Worm (Caenorhabditis elegans) whole organism, L1 larva: Measurements from ENCODE around the gene heri-1.

Experiments used
- C16A3.4 ChIP-seq: fragments of 150-350 bp; optimal IDR thresholded peaks from 2 replicates; lab custom pipeline; 2014; ENCODE audit warnings: missing biosample characterization, missing genetic modification characterization
- C34B4.2 ChIP-seq: sonication (generic microtip); optimal IDR thresholded peaks from 2 replicates; lab custom pipeline; 2017; ENCODE audit warnings: mild to moderate bottlenecking, missing genetic modification characterization, missing compliant biosample characterization
- F16B12.6 ChIP-seq: fragments of 150-350 bp; optimal IDR thresholded peaks from 2 replicates; lab custom pipeline; 2014; ENCODE audit warnings: missing biosample characterization, missing genetic modification characterization
- aha-1 ChIP-seq: fragments of 150-350 bp; optimal IDR thresholded peaks from 2 replicates; lab custom pipeline; 2014; ENCODE audit warnings: missing biosample characterization, missing genetic modification characterization
- aly-2 ChIP-seq: fragments of 150-350 bp; optimal IDR thresholded peaks from 2 replicates; lab custom pipeline; 2014; ENCODE audit warnings: missing biosample characterization, missing genetic modification characterization
- ama-1 ChIP-seq: fragments of 150-350 bp; optimal IDR thresholded peaks from 2 replicates; lab custom pipeline; 2014
- ceh-8 ChIP-seq: fragments of 200-800 bp; sonication (Bioruptor generic); optimal IDR thresholded peaks from 2 replicates; lab custom pipeline; 2018; ENCODE audit warnings: mild to moderate bottlenecking, missing genetic modification characterization, moderate library complexity, missing compliant biosample characterization
- ceh-82 ChIP-seq, 3 experiments: fragments of 150-350 bp in 1 of 3; sonication (generic microtip) in 2 of 3; optimal IDR thresholded peaks; 2 replicates each; lab custom pipeline; 2014 to 2017; ENCODE audit warnings: missing biosample characterization in 3 of 3, missing genetic modification characterization in 3 of 3
- ceh-88 ChIP-seq: fragments of 200-800 bp; sonication (Bioruptor generic); IDR thresholded peaks from 2 replicates; pipeline ENCODE4 v1.3.6; 2022; ENCODE audit warnings: missing genetic modification characterization, missing compliant biosample characterization
- ceh-90 ChIP-seq: sonication (generic microtip); optimal IDR thresholded peaks from 2 replicates; lab custom pipeline; 2016; ENCODE audit warnings: missing genetic modification characterization, missing compliant biosample characterization
- ces-1 ChIP-seq: fragments of 150-350 bp; optimal IDR thresholded peaks from 2 replicates; lab custom pipeline; 2014; ENCODE audit warnings: missing biosample characterization, missing genetic modification reagents, missing genetic modification characterization
- dpl-1 ChIP-seq, 3 experiments: fragments of 150-350 bp in 2 of 3; sonication (generic microtip) in 1 of 3; optimal IDR thresholded peaks; 2 replicates each; lab custom pipeline; 2014 to 2017; ENCODE audit warnings: missing biosample characterization in 3 of 3, missing genetic modification characterization in 3 of 3, missing genetic modification reagents in 3 of 3
- efl-1 ChIP-seq, 4 experiments: fragments of 150-350 bp; optimal IDR thresholded peaks in 3 of 4; peaks in 1 of 4; 1 replicate in 1 of 4; 2 replicates in 3 of 4; lab custom pipeline; 2014; ENCODE audit warnings: missing biosample characterization in 2 of 4, missing genetic modification characterization in 2 of 4, missing genetic modification reagents in 2 of 4
- egl-13 ChIP-seq: sonication (generic microtip); optimal IDR thresholded peaks from 2 replicates; lab custom pipeline; 2016; ENCODE audit warnings: missing genotype, missing genetic modification reagents, missing genetic modification characterization, missing compliant biosample characterization
- egl-27 ChIP-seq, 2 experiments: fragments of 150-350 bp in 1 of 2; sonication (generic microtip); optimal IDR thresholded peaks; 3 replicates each; lab custom pipeline; 2017 to 2018; ENCODE audit warnings: missing biosample characterization in 2 of 2, missing genetic modification characterization in 2 of 2, missing genetic modification reagents in 2 of 2
- ets-5 ChIP-seq: fragments of 200-800 bp; sonication (Bioruptor generic); IDR thresholded peaks from 2 replicates; pipeline ENCODE4 v1.3.6; 2022; ENCODE audit warnings: missing genetic modification characterization, missing compliant biosample characterization
- fkh-10 ChIP-seq: sonication (generic microtip); optimal IDR thresholded peaks from 2 replicates; lab custom pipeline; 2017; ENCODE audit warnings: missing biosample characterization, missing genetic modification reagents, missing genetic modification characterization
- fkh-4 ChIP-seq: sonication (generic microtip); optimal IDR thresholded peaks from 2 replicates; lab custom pipeline; 2016; ENCODE audit warnings: missing compliant biosample characterization, missing genetic modification characterization, borderline replicate concordance
- fkh-8 ChIP-seq: sonication (generic microtip); optimal IDR thresholded peaks from 2 replicates; lab custom pipeline; 2016; ENCODE audit warnings: mild to moderate bottlenecking, missing genetic modification characterization, missing compliant biosample characterization
- fos-1 ChIP-seq: fragments of 150-350 bp; optimal IDR thresholded peaks from 2 replicates; lab custom pipeline; 2014; ENCODE audit warnings: missing biosample characterization, missing genetic modification characterization
- hlh-17 ChIP-seq: fragments of 200-800 bp; sonication (Bioruptor generic); optimal IDR thresholded peaks from 2 replicates; lab custom pipeline; 2018; ENCODE audit warnings: missing genetic modification characterization, mild to moderate bottlenecking, missing compliant biosample characterization, moderate library complexity, borderline replicate concordance
- hlh-4 ChIP-seq: sonication (generic microtip); optimal IDR thresholded peaks from 2 replicates; lab custom pipeline; 2016; ENCODE audit warnings: mild to moderate bottlenecking, missing genetic modification characterization, missing compliant biosample characterization
- hpl-2 ChIP-seq: fragments of 150-350 bp; optimal IDR thresholded peaks from 2 replicates; lab custom pipeline; 2014; ENCODE audit warnings: missing biosample characterization, missing genetic modification reagents, missing genetic modification characterization
- irx-1 ChIP-seq: sonication (generic microtip); optimal IDR thresholded peaks from 2 replicates; lab custom pipeline; 2016; ENCODE audit warnings: missing genetic modification characterization, missing compliant biosample characterization
- lin-39 ChIP-seq: fragments of 150-350 bp; optimal IDR thresholded peaks from 2 replicates; lab custom pipeline; 2014; ENCODE audit warnings: missing biosample characterization, missing genetic modification reagents, missing genetic modification characterization
- lsy-2 ChIP-seq, 2 experiments: fragments of 150-350 bp; optimal IDR thresholded peaks; 2 replicates each; lab custom pipeline; 2014; ENCODE audit warnings: missing biosample characterization in 2 of 2, missing genetic modification characterization in 2 of 2
- mdl-1 ChIP-seq, 2 experiments: fragments of 150-350 bp; optimal IDR thresholded peaks; 2 replicates each; lab custom pipeline; 2014 to 2017; ENCODE audit warnings: missing biosample characterization in 2 of 2, missing genetic modification characterization in 2 of 2, inconsistent platforms in 1 of 2
- mef-2 ChIP-seq: fragments of 150-350 bp; optimal IDR thresholded peaks from 2 replicates; lab custom pipeline; 2014; ENCODE audit warnings: missing biosample characterization, missing genetic modification characterization
- nhr-11 ChIP-seq: fragments of 150-350 bp; optimal IDR thresholded peaks from 2 replicates; lab custom pipeline; 2014; ENCODE audit warnings: missing biosample characterization, missing genetic modification characterization
- nhr-12 ChIP-seq: sonication (generic microtip); optimal IDR thresholded peaks from 2 replicates; lab custom pipeline; 2017; ENCODE audit warnings: missing biosample characterization, missing genetic modification characterization
- nhr-20 ChIP-seq: sonication (generic microtip); optimal IDR thresholded peaks from 2 replicates; lab custom pipeline; 2016; ENCODE audit warnings: mild to moderate bottlenecking, missing genetic modification characterization, missing compliant biosample characterization
- nhr-237 ChIP-seq: fragments of 150-350 bp; optimal IDR thresholded peaks from 2 replicates; lab custom pipeline; 2014; ENCODE audit warnings: missing biosample characterization, missing genetic modification characterization
- nhr-28 ChIP-seq: fragments of 150-350 bp; optimal IDR thresholded peaks from 2 replicates; lab custom pipeline; 2014; ENCODE audit warnings: missing biosample characterization, missing genetic modification characterization
- nhr-47 ChIP-seq: sonication (generic microtip); optimal IDR thresholded peaks from 2 replicates; lab custom pipeline; 2016; ENCODE audit warnings: mild to moderate bottlenecking, missing genetic modification characterization, moderate library complexity, missing compliant biosample characterization
- nhr-71 ChIP-seq: sonication (generic microtip); optimal IDR thresholded peaks from 2 replicates; lab custom pipeline; 2016; ENCODE audit warnings: mild to moderate bottlenecking, missing genetic modification characterization, moderate library complexity, missing compliant biosample characterization
- skn-1 ChIP-seq: fragments of 150-350 bp; optimal IDR thresholded peaks from 2 replicates; lab custom pipeline; 2014; ENCODE audit warnings: missing biosample characterization, missing genetic modification characterization
- snpc-4 ChIP-seq: fragments of 150-350 bp; optimal IDR thresholded peaks from 2 replicates; lab custom pipeline; 2014; ENCODE audit warnings: missing biosample characterization, missing genetic modification characterization
- snu-23 ChIP-seq: sonication (generic microtip); optimal IDR thresholded peaks from 2 replicates; lab custom pipeline; 2016; ENCODE audit warnings: missing genetic modification characterization, missing compliant biosample characterization
- swsn-7 ChIP-seq: sonication (generic microtip); optimal IDR thresholded peaks from 2 replicates; lab custom pipeline; 2016; ENCODE audit warnings: missing genetic modification characterization, missing compliant biosample characterization
- tlp-1 ChIP-seq: fragments of 150-350 bp; optimal IDR thresholded peaks from 2 replicates; lab custom pipeline; 2014; ENCODE audit warnings: missing biosample characterization, missing genetic modification characterization
- unc-130 ChIP-seq: fragments of 150-350 bp; optimal IDR thresholded peaks from 2 replicates; lab custom pipeline; 2017; ENCODE audit warnings: missing biosample characterization, missing genetic modification characterization, inconsistent platforms
- unc-30 ChIP-seq: sonication (generic microtip); optimal IDR thresholded peaks from 2 replicates; lab custom pipeline; 2017; ENCODE audit warnings: missing biosample characterization, missing genetic modification characterization
- unc-98 ChIP-seq: fragments of 200-800 bp; sonication (Bioruptor generic); IDR thresholded peaks from 2 replicates; pipeline ENCODE4 v1.3.6; 2022; ENCODE audit warnings: missing genetic modification characterization, missing compliant biosample characterization
- xbp-1 ChIP-seq: sonication (generic microtip); optimal IDR thresholded peaks from 2 replicates; lab custom pipeline; 2016; ENCODE audit warnings: missing genetic modification characterization, missing compliant biosample characterization
- zag-1 ChIP-seq: fragments of 150-350 bp; optimal IDR thresholded peaks from 2 replicates; lab custom pipeline; 2014; ENCODE audit warnings: missing biosample characterization, missing genetic modification characterization
- ztf-11 ChIP-seq, 2 experiments: sonication (generic microtip); optimal IDR thresholded peaks; 2 replicates each; lab custom pipeline; 2016 to 2017; ENCODE audit warnings: missing genetic modification characterization in 2 of 2, missing biosample characterization in 1 of 2, missing compliant biosample characterization in 1 of 2

Gene heri-1

DNA sequence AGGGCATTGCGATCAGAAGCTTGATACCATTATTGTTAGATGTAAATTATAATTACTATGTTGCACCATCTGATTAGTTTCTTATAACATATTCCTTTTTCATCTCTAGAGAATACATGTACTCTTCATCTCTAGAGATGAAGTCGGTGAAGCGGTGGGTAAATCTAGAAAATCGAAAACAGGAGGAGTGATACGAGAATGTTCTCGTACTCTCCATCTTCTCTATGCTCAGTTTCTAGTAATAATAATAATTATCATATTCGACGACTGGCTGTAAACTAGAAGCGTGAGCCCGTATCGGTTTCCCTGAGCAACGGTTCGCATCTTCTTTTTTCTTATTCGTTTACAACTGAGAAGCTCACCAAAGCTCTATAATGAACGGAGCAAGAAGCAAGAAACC lies 5.2 kb downstream of the heri-1 start (continued):
- TF ChIP-seq ets-5 (GFP tag; lab: Robert Waterston, UW) (no peak), xbp-1 (tag; lab: Kevin White, UChicago) (no peak), F16B12.6 (tag; lab: Kevin White, UChicago) (no peak), ceh-90 (tag; lab: Kevin White, UChicago) (no peak), ces-1 (GFP tag; lab: Kevin White, UChicago) (no peak), nhr-47 (tag; lab: Kevin White, UChicago) (peak; percentile 15), hlh-17 (GFP tag; lab: Kevin White, UChicago) (no peak), ceh-88 (no peak), fkh-8 (peak; percentile 70), zag-1 (tag; lab: Kevin White, UChicago) (no peak), hpl-2 (GFP tag; lab: Kevin White, UChicago) (no peak), unc-130 (tag; lab: Kevin White, UChicago) (no peak), mef-2 (tag; lab: Kevin White, UChicago) (no peak), aly-2 (tag; lab: Kevin White, UChicago) (no peak), fkh-4 (tag; lab: Kevin White, UChicago) (no peak), ama-1 (lab: Kevin White, UChicago) (no peak), snpc-4 (tag; lab: Kevin White, UChicago) (no peak), egl-27 (tag; optimal IDR thresholded peaks at IDR 0.05; lab: Kevin White, UChicago) (no peak), tlp-1 (tag; lab: Kevin White, UChicago) (no peak), unc-30 (tag; lab: Kevin White, UChicago) (no peak), snu-23 (GFP tag; lab: Kevin White, UChicago) (no peak), unc-98 (GFP tag; lab: Robert Waterston, UW) (no peak), aha-1 (tag; lab: Kevin White, UChicago) (no peak), skn-1 (tag; lab: Kevin White, UChicago) (no peak), fkh-10 (GFP tag; lab: Kevin White, UChicago) (peak; percentile 16), nhr-237 (tag; lab: Kevin White, UChicago) (no peak)

ce11 chrII:6103986-6104385 lies 9.0 kb downstream of the heri-1 start:
- TF ChIP-seq nhr-20 (tag; lab: Kevin White, UChicago), result no peak
- no peak for TF ChIP-seq efl-1 (optimal IDR thresholded peaks at IDR 0.05; lab: Kevin White, UChicago)
- TF ChIP-seq efl-1 (GFP tag; optimal IDR thresholded peaks at IDR 0.05 in 1 of 2; lab: Kevin White, UChicago), result peak in 1 of 2 experiments; percentile 55

- no peak for TF ChIP-seq mdl-1 (tag; optimal IDR thresholded peaks at IDR 0.05; lab: Kevin White, UChicago)
- TF ChIP-seq hlh-4 (tag; lab: Kevin White, UChicago), result no peak
- no peak for TF ChIP-seq nhr-12 (tag; lab: Kevin White, UChicago)
- TF ChIP-seq ceh-8 (GFP tag; lab: Kevin White, UChicago), result peak; percentile 96
- no peak for TF ChIP-seq irx-1
- TF ChIP-seq snpc-4 (tag; lab: Kevin White, UChicago), result no peak
Measured at ce11 chrII:6101475-6101874, 11.5 kb downstream of the heri-1 start.

- no peak for TF ChIP-seq aha-1 (tag; lab: Kevin White, UChicago)
- TF ChIP-seq fos-1 (tag; lab: Kevin White, UChicago), result no peak
Measured at ce11 chrII:6099500-6099899, 13.5 kb downstream of the heri-1 start, which contains the start of gene rgs-3. rgs-3 (plus strand) TSS chrII:6099800.

DNA sequence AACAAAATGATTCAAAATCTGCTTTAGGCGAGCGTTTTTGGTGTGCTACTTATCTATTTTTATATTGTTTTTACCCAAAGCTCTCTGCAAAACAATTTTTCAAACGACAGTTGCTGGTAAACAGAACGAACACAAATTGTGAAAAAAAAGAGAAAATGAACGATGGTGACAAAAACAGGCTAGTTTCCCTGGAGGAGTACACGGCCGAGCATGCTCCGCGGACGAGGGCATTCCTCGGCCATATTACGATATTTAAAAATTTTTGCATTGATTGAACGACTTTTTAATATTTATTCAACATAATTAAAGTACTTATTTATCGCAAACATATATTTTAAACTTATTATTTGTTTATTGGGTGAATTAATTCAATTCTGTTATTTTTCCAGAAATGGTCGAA lies 15.6 kb downstream of the heri-1 start, which contains the start of the genes tpp-2 and rbbp-5:
tpp-2 (minus strand) TSS at position 157 of the 400 bp plus-strand sequence.
rbbp-5 (plus strand) TSS at position 390 of the 400 bp plus-strand sequence.
- peak; percentile 63 to 73 for TF ChIP-seq lsy-2 (tag; optimal IDR thresholded peaks at IDR 0.05; lab: Kevin White, UChicago)
- peak; percentile 66 for TF ChIP-seq fkh-4 (tag; lab: Kevin White, UChicago)
- peak; percentile 33 to 52 (median 42) for TF ChIP-seq ceh-82 (tag; optimal IDR thresholded peaks at IDR 0.05; lab: Kevin White, UChicago)
- peak; percentile 53 for TF ChIP-seq fkh-8
- no peak for TF ChIP-seq nhr-47 (tag; lab: Kevin White, UChicago)
- TF ChIP-seq lin-39 (tag; lab: Kevin White, UChicago), result no peak
- TF ChIP-seq dpl-1 (GFP tag; optimal IDR thresholded peaks at IDR 0.05; lab: Kevin White, UChicago), result peak; percentile 53 to 75 (median 67)
- peak; percentile 70 to 75 for TF ChIP-seq efl-1 (optimal IDR thresholded peaks at IDR 0.05; lab: Kevin White, UChicago)
- TF ChIP-seq efl-1 (GFP tag; optimal IDR thresholded peaks at IDR 0.05 in 1 of 2; lab: Kevin White, UChicago), result peak; percentile 71 to 96
- no peak for TF ChIP-seq nhr-28 (tag; lab: Kevin White, UChicago)
- TF ChIP-seq ztf-11 (tag; optimal IDR thresholded peaks at IDR 0.05; lab: Kevin White, UChicago), result peak in 1 of 2 experiments; percentile 82
- TF ChIP-seq nhr-20 (tag; lab: Kevin White, UChicago), result peak; percentile 66
- TF ChIP-seq C16A3.4 (tag; lab: Kevin White, UChicago), result peak; percentile 32
- TF ChIP-seq egl-13 (tag; lab: Kevin White, UChicago), result peak; percentile 42
- peak; percentile 60 for TF ChIP-seq swsn-7
- peak; percentile 78 for TF ChIP-seq nhr-71 (tag; lab: Kevin White, UChicago)
- TF ChIP-seq nhr-11 (tag; lab: Kevin White, UChicago), result no peak
- no peak for TF ChIP-seq C34B4.2 (tag; lab: Kevin White, UChicago)
